Worm (Caenorhabditis elegans) whole organism, mixed stage, embryonic: ENCODE measurements around the gene lron-5.

ENCODE experiments used
- M03D4.4 ChIP-seq: sonication (generic microtip); optimal IDR thresholded peaks from 2 replicates; lab custom pipeline; 2017; ENCODE audit warnings: mild to moderate bottlenecking, missing genetic modification characterization, missing compliant biosample characterization
- blmp-1 ChIP-seq: fragments of 150-350 bp; optimal IDR thresholded peaks from 2 replicates; lab custom pipeline; 2014; ENCODE audit warnings: missing biosample characterization, missing genetic modification characterization
- ceh-39 ChIP-seq: fragments of 150-350 bp; optimal IDR thresholded peaks from 2 replicates; lab custom pipeline; 2014; ENCODE audit warnings: missing biosample characterization, missing genetic modification characterization
- ceh-43 ChIP-seq: fragments of 200-800 bp; sonication (Bioruptor generic); optimal IDR thresholded peaks from 2 replicates; lab custom pipeline; 2018; ENCODE audit warnings: mild to moderate bottlenecking, missing genetic modification characterization, moderate library complexity, missing compliant biosample characterization
- ceh-83 ChIP-seq: fragments of 200-800 bp; sonication (Bioruptor generic); optimal IDR thresholded peaks from 2 replicates; lab custom pipeline; 2018; ENCODE audit warnings: mild to moderate bottlenecking, missing genetic modification characterization, missing compliant biosample characterization
- ces-1 ChIP-seq: fragments of 150-350 bp; optimal IDR thresholded peaks from 2 replicates; lab custom pipeline; 2014; ENCODE audit warnings: missing biosample characterization, missing genetic modification reagents, missing genetic modification characterization
- cnd-1 ChIP-seq: fragments of 200-800 bp; sonication (Bioruptor generic); optimal IDR thresholded peaks from 2 replicates; lab custom pipeline; 2018; ENCODE audit warnings: mild to moderate bottlenecking, missing genetic modification characterization, missing compliant biosample characterization
- drap-1 ChIP-seq: fragments of 200-800 bp; sonication (Bioruptor generic); optimal IDR thresholded peaks from 3 replicates; lab custom pipeline; 2018; ENCODE audit warnings: mild to moderate bottlenecking, missing genetic modification characterization, missing compliant biosample characterization
- elt-1 ChIP-seq: sonication (generic microtip); optimal IDR thresholded peaks from 2 replicates; lab custom pipeline; 2017; ENCODE audit warnings: missing genetic modification characterization, mild to moderate bottlenecking, missing compliant biosample characterization, antibody characterized with exemption, moderate library complexity, borderline replicate concordance; ENCODE audit not compliant: insufficient read depth
- elt-3 ChIP-seq: fragments of 150-350 bp; optimal IDR thresholded peaks from 2 replicates; lab custom pipeline; 2014; ENCODE audit warnings: missing biosample characterization, missing genetic modification characterization
- ham-2 ChIP-seq: fragments of 200-800 bp; sonication (Bioruptor generic); optimal IDR thresholded peaks from 2 replicates; lab custom pipeline; 2018; ENCODE audit warnings: mild to moderate bottlenecking, missing genetic modification characterization, missing compliant biosample characterization
- hlh-1 ChIP-seq: fragments of 150-350 bp; optimal IDR thresholded peaks from 2 replicates; lab custom pipeline; 2014; ENCODE audit warnings: missing biosample characterization, missing genetic modification reagents, missing genetic modification characterization
- lin-13 ChIP-seq: fragments of 150-350 bp; optimal IDR thresholded peaks from 2 replicates; lab custom pipeline; 2014; ENCODE audit warnings: missing biosample characterization, missing genetic modification characterization
- lin-32 ChIP-seq: fragments of 200-800 bp; sonication (Bioruptor generic); optimal IDR thresholded peaks from 2 replicates; lab custom pipeline; 2018; ENCODE audit warnings: mild to moderate bottlenecking, missing genetic modification characterization, missing compliant biosample characterization
- lsy-2 ChIP-seq: fragments of 150-350 bp; optimal IDR thresholded peaks from 2 replicates; lab custom pipeline; 2014; ENCODE audit warnings: missing biosample characterization, missing genetic modification characterization
- mab-5 ChIP-seq: fragments of 150-350 bp; optimal IDR thresholded peaks from 2 replicates; lab custom pipeline; 2014; ENCODE audit warnings: missing biosample characterization, missing genetic modification characterization
- mep-1 ChIP-seq: fragments of 150-350 bp; optimal IDR thresholded peaks from 2 replicates; lab custom pipeline; 2017; ENCODE audit warnings: missing biosample characterization, missing genetic modification reagents, missing genetic modification characterization, inconsistent platforms
- mls-2 ChIP-seq: sonication (generic microtip); optimal IDR thresholded peaks from 2 replicates; lab custom pipeline; 2016; ENCODE audit warnings: mild to moderate bottlenecking, missing genetic modification characterization, moderate library complexity, missing compliant biosample characterization
- nhr-12 ChIP-seq: fragments of 150-350 bp; optimal IDR thresholded peaks from 2 replicates; lab custom pipeline; 2014; ENCODE audit warnings: missing biosample characterization, missing genetic modification characterization
- nhr-2 ChIP-seq: fragments of 150-350 bp; optimal IDR thresholded peaks from 2 replicates; lab custom pipeline; 2014; ENCODE audit warnings: missing biosample characterization, missing genetic modification characterization
- nhr-237 ChIP-seq: fragments of 150-350 bp; optimal IDR thresholded peaks from 2 replicates; lab custom pipeline; 2014; ENCODE audit warnings: missing biosample characterization, missing genetic modification characterization
- nhr-28 ChIP-seq: fragments of 150-350 bp; optimal IDR thresholded peaks from 2 replicates; lab custom pipeline; 2014; ENCODE audit warnings: missing biosample characterization, missing genetic modification characterization
- nhr-76 ChIP-seq: sonication (generic microtip); optimal IDR thresholded peaks from 2 replicates; lab custom pipeline; 2017; ENCODE audit warnings: missing biosample characterization, missing genetic modification characterization
- snpc-4 ChIP-seq: fragments of 150-350 bp; optimal IDR thresholded peaks from 2 replicates; lab custom pipeline; 2014; ENCODE audit warnings: missing biosample characterization, missing genetic modification characterization
- tbx-8 ChIP-seq: fragments of 200-800 bp; sonication (Bioruptor generic); optimal IDR thresholded peaks from 2 replicates; lab custom pipeline; 2018; ENCODE audit warnings: mild to moderate bottlenecking, missing genetic modification characterization, moderate library complexity, missing compliant biosample characterization
- unc-120 ChIP-seq: sonication (generic microtip); optimal IDR thresholded peaks from 2 replicates; lab custom pipeline; 2017; ENCODE audit warnings: missing genetic modification characterization, missing compliant biosample characterization; ENCODE audit not compliant: poor library complexity, severe bottlenecking
- unc-39 ChIP-seq: fragments of 150-350 bp; optimal IDR thresholded peaks from 2 replicates; lab custom pipeline; 2014; ENCODE audit warnings: missing biosample characterization, missing genetic modification characterization
- unc-62 ChIP-seq: fragments of 150-350 bp; optimal IDR thresholded peaks from 2 replicates; lab custom pipeline; 2014; ENCODE audit warnings: missing biosample characterization, missing genetic modification reagents, missing genetic modification characterization
- zip-8 ChIP-seq: fragments of 150-350 bp; optimal IDR thresholded peaks from 2 replicates; lab custom pipeline; 2014; ENCODE audit warnings: missing biosample characterization, missing genetic modification characterization
- ztf-11 ChIP-seq: fragments of 150-350 bp; optimal IDR thresholded peaks from 2 replicates; lab custom pipeline; 2014; ENCODE audit warnings: missing biosample characterization, missing genetic modification characterization

The lron-5 gene

DNA sequence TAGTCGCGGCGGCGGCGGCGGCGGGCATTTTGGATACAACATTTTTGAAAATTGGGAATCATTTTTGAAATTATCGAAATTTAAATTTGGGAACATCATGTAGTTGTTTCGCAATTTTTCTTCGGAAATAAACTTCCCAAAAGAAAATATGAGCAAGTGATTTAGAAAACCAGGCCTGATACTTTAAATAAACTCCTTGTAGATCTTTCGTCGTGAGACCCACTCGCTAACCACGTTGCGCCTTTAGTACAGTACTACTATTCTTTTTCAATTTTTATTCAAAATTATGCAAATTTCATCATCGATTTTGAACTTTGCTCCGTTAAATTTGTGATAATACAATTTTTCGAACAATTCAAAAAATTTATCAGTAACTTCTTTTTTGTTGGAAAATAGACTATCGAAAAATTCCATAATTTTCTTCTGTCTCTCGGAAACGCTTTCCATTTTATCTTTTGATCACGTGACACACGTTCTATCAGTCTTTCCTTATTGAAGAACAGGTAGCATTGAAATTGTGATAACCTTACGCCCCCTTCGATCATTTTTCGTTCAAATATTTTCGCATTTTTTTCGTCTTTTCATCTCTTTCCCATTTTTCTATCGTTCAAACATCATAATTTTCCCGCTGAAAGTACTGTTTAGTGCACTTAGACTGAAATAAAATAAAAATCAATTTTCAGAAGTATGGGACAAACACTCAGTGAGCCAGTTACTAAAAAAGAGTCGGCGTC, 27.1 kb downstream of the lron-5 start, which contains the start of gene ppm-2:
TSS of gene ppm-2 (plus strand) at position 684 of the 734 bp plus-strand sequence.
- no peak for TF ChIP-seq ham-2 (GFP tag; lab: Kevin White, UChicago)
- TF ChIP-seq mab-5 (tag; lab: Kevin White, UChicago): no peak
- TF ChIP-seq ceh-43: no peak
- no peak for TF ChIP-seq tbx-8 (GFP tag; lab: Kevin White, UChicago)

DNA sequence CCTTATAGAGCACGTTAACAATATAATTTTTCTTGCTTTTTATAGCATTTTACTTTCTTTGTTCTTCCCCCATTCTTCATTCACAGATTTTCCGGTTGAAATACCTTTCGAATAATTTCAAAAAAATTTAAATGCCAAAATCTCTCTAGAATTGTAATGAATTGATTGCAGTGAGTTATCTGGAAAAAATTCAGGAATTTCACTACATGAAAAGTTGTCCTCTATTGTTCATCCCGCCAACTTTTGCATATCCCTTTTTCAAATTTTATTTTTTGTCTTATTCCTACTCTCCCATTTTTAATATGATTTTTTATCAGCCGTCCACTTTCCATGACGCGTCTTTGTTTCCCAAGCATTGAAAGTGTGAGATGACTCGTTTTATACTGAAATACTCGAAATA, 30.5 kb downstream of the lron-5 start:
- no peak for TF ChIP-seq mep-1 (tag; lab: Kevin White, UChicago)
- no peak for TF ChIP-seq ceh-39 (tag; lab: Kevin White, UChicago)
- no peak for TF ChIP-seq lsy-2 (tag; lab: Kevin White, UChicago)
- no peak for TF ChIP-seq nhr-28 (tag; lab: Kevin White, UChicago)
- TF ChIP-seq unc-62 (GFP tag; lab: Kevin White, UChicago): no peak
- no peak for TF ChIP-seq lin-13 (tag; lab: Kevin White, UChicago)

DNA sequence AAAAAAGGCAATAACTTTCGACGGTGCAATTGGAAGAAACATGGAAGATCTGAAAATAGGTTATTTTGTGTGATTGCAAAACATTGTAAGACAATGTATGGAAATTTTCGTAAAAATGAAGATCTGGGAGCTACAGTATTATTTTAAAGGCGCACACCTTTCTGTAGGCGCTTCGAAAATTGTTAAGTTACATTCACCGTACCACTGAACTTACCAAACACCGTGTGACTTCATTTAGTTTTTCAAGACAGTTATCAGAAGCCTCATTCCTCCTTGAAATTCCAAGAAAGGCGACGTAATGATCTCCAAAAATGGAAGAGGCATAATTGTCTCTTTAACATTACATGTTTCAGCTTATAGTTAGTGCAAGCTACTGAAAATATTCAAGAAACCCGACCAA, 31.1 kb downstream of the lron-5 start:
- no peak for TF ChIP-seq ceh-83 (GFP tag; lab: Kevin White, UChicago)
- TF ChIP-seq snpc-4 (tag; lab: Kevin White, UChicago): no peak
- no peak for TF ChIP-seq lsy-2 (tag; lab: Kevin White, UChicago)
- TF ChIP-seq ztf-11 (tag; lab: Kevin White, UChicago): no peak
- no peak for TF ChIP-seq ham-2 (GFP tag; lab: Kevin White, UChicago)
- no peak for TF ChIP-seq hlh-1 (tag; lab: Kevin White, UChicago)
- no peak for TF ChIP-seq nhr-28 (tag; lab: Kevin White, UChicago)
- TF ChIP-seq mep-1 (tag; lab: Kevin White, UChicago): no peak
- TF ChIP-seq nhr-2 (tag; lab: Kevin White, UChicago): no peak
- TF ChIP-seq cnd-1 (tag; lab: Kevin White, UChicago): no peak
- TF ChIP-seq lin-13 (tag; lab: Kevin White, UChicago): no peak
- TF ChIP-seq M03D4.4: no peak
- TF ChIP-seq blmp-1 (tag; lab: Kevin White, UChicago): no peak
- TF ChIP-seq elt-1 (tag; lab: Kevin White, UChicago): no peak
- TF ChIP-seq nhr-12 (tag; lab: Kevin White, UChicago): no peak
- no peak for TF ChIP-seq unc-39
- TF ChIP-seq nhr-76 (tag; lab: Kevin White, UChicago): no peak
- no peak for TF ChIP-seq ces-1 (GFP tag; lab: Kevin White, UChicago)
- no peak for TF ChIP-seq drap-1 (GFP tag; lab: Kevin White, UChicago)

DNA sequence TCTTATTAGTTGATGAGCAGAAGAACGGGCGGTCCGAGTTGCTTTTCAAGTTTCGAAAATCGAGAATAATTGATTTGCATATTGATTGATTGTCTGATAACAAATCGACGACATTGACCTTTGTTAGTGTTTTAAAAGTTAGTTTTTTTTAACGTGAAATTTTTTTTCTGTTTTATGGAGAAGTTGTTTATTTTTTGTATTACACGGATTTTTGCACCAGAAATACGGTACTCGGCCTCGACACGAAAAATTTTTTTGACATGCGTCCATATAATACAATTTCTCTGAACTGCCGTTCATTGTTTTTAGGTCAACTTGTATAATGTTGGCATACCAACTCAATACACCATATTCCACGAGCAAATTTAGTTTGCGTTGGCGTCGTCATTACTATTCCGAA, 32.6 kb downstream of the lron-5 start, which contains the start of gene T23F11.2:
TSS of gene T23F11.2 (minus strand) at position 101 of the 400 bp plus-strand sequence.
- TF ChIP-seq nhr-12 (tag; lab: Kevin White, UChicago): no peak
- TF ChIP-seq unc-62 (GFP tag; lab: Kevin White, UChicago): no peak
- no peak for TF ChIP-seq zip-8 (tag; lab: Kevin White, UChicago)
- TF ChIP-seq lin-32 (GFP tag; lab: Kevin White, UChicago): no peak
- TF ChIP-seq snpc-4 (tag; lab: Kevin White, UChicago): no peak
- no peak for TF ChIP-seq elt-3
- no peak for TF ChIP-seq mls-2 (tag; lab: Kevin White, UChicago)
- no peak for TF ChIP-seq elt-1 (tag; lab: Kevin White, UChicago)
- no peak for TF ChIP-seq unc-120 (tag; lab: Kevin White, UChicago)
- no peak for TF ChIP-seq hlh-1 (tag; lab: Kevin White, UChicago)
- TF ChIP-seq nhr-2 (tag; lab: Kevin White, UChicago): no peak
- TF ChIP-seq ceh-39 (tag; lab: Kevin White, UChicago): no peak
- TF ChIP-seq ham-2 (GFP tag; lab: Kevin White, UChicago): no peak
- TF ChIP-seq mep-1 (tag; lab: Kevin White, UChicago): no peak
- TF ChIP-seq ceh-43: no peak
- TF ChIP-seq drap-1 (GFP tag; lab: Kevin White, UChicago): no peak
- TF ChIP-seq blmp-1 (tag; lab: Kevin White, UChicago): no peak
- TF ChIP-seq nhr-237 (tag; lab: Kevin White, UChicago): no peak
- TF ChIP-seq M03D4.4: no peak
- no peak for TF ChIP-seq mab-5 (tag; lab: Kevin White, UChicago)
- TF ChIP-seq, all 35 proteins: peak for 0
